Worm (Caenorhabditis elegans): Measurements from ENCODE around the gene sre-14.

Gene sre-14

DNA sequence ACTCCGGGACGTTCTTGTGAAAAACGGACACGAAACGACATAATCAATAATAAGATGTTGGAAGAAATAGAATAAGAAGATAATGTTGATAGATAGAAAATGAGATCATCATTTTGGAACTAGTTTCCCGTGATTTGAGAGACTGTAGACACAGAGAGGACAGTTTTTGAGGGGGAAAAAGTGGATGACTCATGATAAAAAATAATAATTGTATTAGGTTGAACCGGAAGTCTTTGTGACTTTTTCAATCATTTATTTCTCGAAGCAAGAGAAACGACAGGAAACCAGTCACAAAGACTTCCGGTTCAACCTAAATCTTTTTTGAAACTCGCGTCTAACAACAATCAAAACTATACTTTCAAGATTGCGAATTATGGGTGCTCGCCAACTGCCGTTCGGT, 34.2 kb downstream of the sre-14 start, which contains the start of gene mlt-3:
TSS of gene mlt-3 (minus strand) at position 101 of the 400 bp plus-strand sequence.
- TF ChIP-seq ceh-9 (tag; optimal IDR thresholded peaks at IDR 0.05), result no peak

DNA sequence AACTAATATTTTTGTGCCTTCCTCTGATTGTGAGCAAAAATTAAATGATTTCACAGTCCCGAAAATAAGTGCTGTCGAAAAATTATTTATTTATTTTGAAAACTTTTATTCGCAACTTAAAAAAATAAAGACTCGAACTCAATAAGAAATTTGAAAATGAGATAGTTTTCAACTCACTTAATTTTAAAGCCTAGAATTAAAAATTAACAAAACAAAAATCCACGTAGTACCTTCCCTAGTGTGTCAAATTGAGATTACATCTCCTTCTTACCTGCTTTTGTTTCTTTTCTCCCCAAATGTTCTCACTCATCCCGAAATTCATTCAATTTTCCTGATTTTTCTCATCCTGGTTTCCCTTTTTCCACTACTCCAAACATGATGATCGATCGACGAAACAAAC, 41.9 kb downstream of the sre-14 start, which contains the start of gene F35G2.5:
TSS of gene F35G2.5 (plus strand) at position 301 of the 400 bp plus-strand sequence.
- no peak for TF ChIP-seq gmeb-2 (tag; optimal IDR thresholded peaks at IDR 0.05)
- TF ChIP-seq ceh-30 (tag; optimal IDR thresholded peaks at IDR 0.05), result no peak
- no peak for TF ChIP-seq sox-4 (tag; optimal IDR thresholded peaks at IDR 0.05)
- TF ChIP-seq eyg-1 (tag; optimal IDR thresholded peaks at IDR 0.05), result no peak
- no peak for TF ChIP-seq nhr-11 (tag; optimal IDR thresholded peaks at IDR 0.05)
- no peak for TF ChIP-seq ahr-1 (tag; optimal IDR thresholded peaks at IDR 0.05)
- no peak for TF ChIP-seq fkh-10 (GFP tag; optimal IDR thresholded peaks at IDR 0.05)
- TF ChIP-seq ceh-24 (tag; optimal IDR thresholded peaks at IDR 0.05), result no peak
- no peak for TF ChIP-seq pag-3 (tag; optimal IDR thresholded peaks at IDR 0.05; ENCODE audit: borderline replicate concordance)
- no peak for TF ChIP-seq che-1 (tag; optimal IDR thresholded peaks at IDR 0.05)
- no peak for TF ChIP-seq ref-2 (tag; optimal IDR thresholded peaks at IDR 0.05)
- no peak for TF ChIP-seq pat-9 (tag; optimal IDR thresholded peaks at IDR 0.05)
- TF ChIP-seq ets-4 (tag; optimal IDR thresholded peaks at IDR 0.05), result no peak
- no peak for TF ChIP-seq ceh-9 (tag; optimal IDR thresholded peaks at IDR 0.05)
- no peak for TF ChIP-seq hlh-13 (GFP tag; optimal IDR thresholded peaks at IDR 0.05)

DNA sequence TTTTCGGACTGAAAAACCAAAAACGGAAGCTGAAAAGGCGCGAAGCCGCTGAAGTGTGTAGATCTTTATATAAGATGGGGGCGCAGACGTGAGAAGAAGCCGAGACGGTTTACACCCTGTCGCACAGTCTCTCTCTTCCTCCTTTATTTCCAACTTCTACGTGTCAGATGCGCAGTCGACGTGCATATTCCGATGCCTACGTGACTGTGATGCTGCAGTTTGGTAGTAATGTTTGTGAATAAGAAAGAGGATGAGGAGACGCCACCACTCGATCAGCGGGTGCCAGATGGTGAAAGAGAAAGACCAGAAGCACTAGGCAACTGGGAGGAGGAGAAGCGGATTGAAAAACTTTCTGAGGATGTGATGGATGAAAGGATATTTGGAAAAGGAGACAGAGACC, 43.0 kb downstream of the sre-14 start:
- no peak for TF ChIP-seq fax-1 (tag; optimal IDR thresholded peaks at IDR 0.05)
- TF ChIP-seq ceh-30 (tag; optimal IDR thresholded peaks at IDR 0.05), result no peak
- TF ChIP-seq ceh-18 (tag; optimal IDR thresholded peaks at IDR 0.05), result peak; percentile 1
- no peak for TF ChIP-seq odd-2 (tag; optimal IDR thresholded peaks at IDR 0.05)
- no peak for TF ChIP-seq lin-11 (tag; optimal IDR thresholded peaks at IDR 0.05)
- TF ChIP-seq tbx-2 (tag; optimal IDR thresholded peaks at IDR 0.05), result no peak

DNA sequence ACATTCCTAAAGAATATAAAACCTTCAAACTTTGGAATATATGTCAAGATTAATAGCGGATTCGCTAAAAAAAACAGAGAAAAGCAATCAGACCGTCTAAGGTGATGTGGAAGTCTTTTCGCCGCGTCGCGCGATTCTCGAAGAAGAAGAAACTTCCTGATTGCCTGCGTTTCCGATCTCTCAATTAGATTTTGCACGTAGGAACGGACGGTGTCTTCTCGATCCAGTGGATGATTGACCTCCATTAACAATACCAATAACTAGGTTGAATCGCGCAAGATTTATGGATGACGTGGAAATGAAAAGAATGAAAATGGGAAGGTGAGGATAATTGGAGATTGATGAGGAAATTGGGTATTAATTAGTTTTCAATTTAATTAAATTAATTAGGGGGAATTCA, 44.1 kb downstream of the sre-14 start:
- no peak for TF ChIP-seq unc-86 (tag; optimal IDR thresholded peaks at IDR 0.05)
- no peak for TF ChIP-seq elt-4 (tag; optimal IDR thresholded peaks at IDR 0.05)
- no peak for TF ChIP-seq tbx-7 (tag; optimal IDR thresholded peaks at IDR 0.05)
- TF ChIP-seq T23F11.4 (GFP tag; optimal IDR thresholded peaks at IDR 0.05), result no peak
- no peak for TF ChIP-seq rnt-1 (tag; optimal IDR thresholded peaks at IDR 0.05)
- no peak for TF ChIP-seq npax-4 (tag; optimal IDR thresholded peaks at IDR 0.05)
- no peak for TF ChIP-seq ceh-18 (tag; optimal IDR thresholded peaks at IDR 0.05)
- no peak for TF ChIP-seq sdc-2 (tag; optimal IDR thresholded peaks at IDR 0.05)
- no peak for TF ChIP-seq hlh-8 (tag; optimal IDR thresholded peaks at IDR 0.05)
- no peak for TF ChIP-seq ceh-14 (tag; optimal IDR thresholded peaks at IDR 0.05)
- TF ChIP-seq nhr-232 (tag; optimal IDR thresholded peaks at IDR 0.05), result no peak
- no peak for TF ChIP-seq sox-4 (tag; optimal IDR thresholded peaks at IDR 0.05)
- TF ChIP-seq zip-5 (tag; optimal IDR thresholded peaks at IDR 0.05), result no peak
- no peak for TF ChIP-seq dve-1 (tag; optimal IDR thresholded peaks at IDR 0.05)
- TF ChIP-seq hlh-30 (tag; optimal IDR thresholded peaks at IDR 0.05; ENCODE audit: insufficient read depth), result no peak
- no peak for TF ChIP-seq pha-4 (tag; optimal IDR thresholded peaks at IDR 0.05)

DNA sequence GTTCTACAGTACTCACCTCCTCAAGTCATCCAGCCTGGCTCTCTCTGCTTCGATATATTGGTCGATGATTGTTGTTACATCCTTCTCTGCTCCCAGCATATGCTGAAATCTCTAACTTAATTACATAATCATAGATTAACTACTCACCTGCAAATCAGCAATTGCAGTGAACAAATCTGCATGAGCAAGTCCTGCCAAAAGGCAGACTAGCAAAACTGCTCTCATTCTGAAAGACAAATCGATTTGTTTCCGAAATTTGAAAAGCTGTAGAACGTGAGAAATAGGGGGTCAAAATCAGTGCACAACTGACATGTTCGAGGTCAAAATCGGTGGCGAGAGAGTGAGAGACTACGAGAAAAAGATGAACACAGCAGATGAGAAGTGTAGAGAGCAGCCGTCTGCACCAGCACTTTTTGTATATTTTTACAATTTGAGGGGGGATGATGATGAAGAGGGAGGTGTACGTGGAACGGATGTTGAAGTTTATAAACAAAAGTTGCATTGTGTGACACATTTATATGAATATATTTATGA, 45.4 kb downstream of the sre-14 start, which contains the start of gene phy-2:
TSS of gene phy-2 (minus strand) at position 226 of the 534 bp plus-strand sequence.
- TF ChIP-seq fkh-10 (GFP tag; optimal IDR thresholded peaks at IDR 0.05) (no peak), F13H6.1 (tag; optimal IDR thresholded peaks at IDR 0.05) (no peak), K09A11.1 (tag; optimal IDR thresholded peaks at IDR 0.05; ENCODE audit: insufficient read depth) (no peak), ztf-16 (tag; optimal IDR thresholded peaks at IDR 0.05) (no peak), hlh-6 (tag; optimal IDR thresholded peaks at IDR 0.05) (no peak), unc-3 (GFP tag; conservative IDR thresholded peaks at IDR 0.05) (0 out of 2 replicates have a peak, but pooled peaks have one; percentile 10), unc-3 (tag; optimal IDR thresholded peaks at IDR 0.05) (no peak), nfya-1 (tag; optimal IDR thresholded peaks at IDR 0.05) (no peak), nhr-232 (tag; optimal IDR thresholded peaks at IDR 0.05) (no peak), ref-2 (tag; optimal IDR thresholded peaks at IDR 0.05) (no peak), ceh-2 (tag; optimal IDR thresholded peaks at IDR 0.05) (no peak), madf-2 (tag; optimal IDR thresholded peaks at IDR 0.05) (no peak), unc-55 (GFP tag; optimal IDR thresholded peaks at IDR 0.05) (peak; percentile 2), T23F11.4 (GFP tag; optimal IDR thresholded peaks at IDR 0.05) (no peak), tbx-7 (tag; optimal IDR thresholded peaks at IDR 0.05) (no peak)

All from whole organism, late embryonic.